Fruit fly (Drosophila melanogaster): ENCODE measurements around the gene sordd1.

sordd1 gene

dm6 chrX:15785429-15786239 is 10.2 kb downstream of the sordd1 start, which contains the start of the genes Paf-AHalpha and mRpS30:
TSS of gene Paf-AHalpha (minus strand) at chrX:15785583.
TSS of gene mRpS30 (plus strand) at chrX:15786047.
- TF ChIP-seq CG8159 (tag; optimal IDR thresholded peaks at IDR 0.05) (no peak), CG4496 (GFP tag; IDR thresholded peaks at IDR 0.05) (no peak), CG13204 (GFP tag; optimal IDR thresholded peaks at IDR 0.05) (no peak), Ets98B (GFP tag; IDR thresholded peaks at IDR 0.05) (no peak), fd96Ca (GFP tag; IDR thresholded peaks at IDR 0.05) (no peak), CG12605 (GFP tag; IDR thresholded peaks at IDR 0.05) (no peak), CG9948 (tag; optimal IDR thresholded peaks at IDR 0.05) (no peak), Pif1A (GFP tag; optimal IDR thresholded peaks at IDR 0.05) (no peak), CG17806 (tag; optimal IDR thresholded peaks at IDR 0.05) (no peak), Snoo (tag; optimal IDR thresholded peaks at IDR 0.05) (no peak), rn (GFP tag; IDR thresholded peaks at IDR 0.05) (no peak), CG32121 (GFP tag; IDR thresholded peaks at IDR 0.05) (no peak), gl (tag; optimal IDR thresholded peaks at IDR 0.05) (no peak), EcR (GFP tag; optimal IDR thresholded peaks at IDR 0.05) (no peak), CG34367 (tag; optimal IDR thresholded peaks at IDR 0.05) (no peak)

- TF ChIP-seq gl (tag; optimal IDR thresholded peaks at IDR 0.05) (no peak), rn (GFP tag; IDR thresholded peaks at IDR 0.05) (no peak), CG32121 (GFP tag; IDR thresholded peaks at IDR 0.05) (no peak), Pif1B (GFP tag; optimal IDR thresholded peaks at IDR 0.05) (no peak), CG8159 (tag; optimal IDR thresholded peaks at IDR 0.05) (no peak), CG15710 (tag; optimal IDR thresholded peaks at IDR 0.05) (no peak), CG10348 (GFP tag; IDR thresholded peaks at IDR 0.05) (no peak), CG34367 (tag; optimal IDR thresholded peaks at IDR 0.05) (no peak), Pif1A (GFP tag; optimal IDR thresholded peaks at IDR 0.05) (no peak), fd96Ca (GFP tag; IDR thresholded peaks at IDR 0.05) (no peak), Snoo (tag; optimal IDR thresholded peaks at IDR 0.05) (no peak), CG8301 (tag; optimal IDR thresholded peaks at IDR 0.05) (no peak)
These were observed 12.2 kb downstream of the sordd1 start, which contains the start of gene Efhc1.1 for dm6 chrX:15783610-15784009. TSS of gene Efhc1.1 (minus strand) at chrX:15783710.

- TF ChIP-seq CG12605 (GFP tag; IDR thresholded peaks at IDR 0.05) (no peak), Pif1A (GFP tag; optimal IDR thresholded peaks at IDR 0.05) (no peak), CG10348 (GFP tag; IDR thresholded peaks at IDR 0.05) (no peak), EcR (GFP tag; optimal IDR thresholded peaks at IDR 0.05) (no peak), CG15710 (tag; optimal IDR thresholded peaks at IDR 0.05) (no peak), CG34367 (tag; optimal IDR thresholded peaks at IDR 0.05) (no peak), CG17806 (tag; optimal IDR thresholded peaks at IDR 0.05) (no peak), Pif1B (GFP tag; optimal IDR thresholded peaks at IDR 0.05) (no peak), CG32121 (GFP tag; IDR thresholded peaks at IDR 0.05) (no peak), rn (GFP tag; IDR thresholded peaks at IDR 0.05) (no peak), CG9948 (tag; optimal IDR thresholded peaks at IDR 0.05) (no peak), CG8301 (tag; optimal IDR thresholded peaks at IDR 0.05) (no peak), D1 (tag; optimal IDR thresholded peaks at IDR 0.05) (no peak)
These were observed 17.0 kb downstream of the sordd1 start, which contains the start of gene CG43673 for dm6 chrX:15778846-15779245. TSS of gene CG43673 (plus strand) at chrX:15779146.

dm6 chrX:15772663-15773062 is 23.2 kb downstream of the sordd1 start, which contains the start of gene CG43672:
TSS of gene CG43672 (plus strand) at chrX:15772963.
- TF ChIP-seq rn (GFP tag; IDR thresholded peaks at IDR 0.05) (no peak), CG32121 (GFP tag; IDR thresholded peaks at IDR 0.05) (no peak), CG12605 (GFP tag; IDR thresholded peaks at IDR 0.05) (no peak), Ets98B (GFP tag; IDR thresholded peaks at IDR 0.05) (no peak), CG15710 (tag; optimal IDR thresholded peaks at IDR 0.05) (no peak), gl (tag; optimal IDR thresholded peaks at IDR 0.05) (no peak), CG8301 (tag; optimal IDR thresholded peaks at IDR 0.05) (no peak), CG17806 (tag; optimal IDR thresholded peaks at IDR 0.05) (no peak), fd96Ca (GFP tag; IDR thresholded peaks at IDR 0.05) (no peak), Pif1A (GFP tag; optimal IDR thresholded peaks at IDR 0.05) (no peak), CG14655 (GFP tag; optimal IDR thresholded peaks at IDR 0.05) (no peak), CG13204 (GFP tag; optimal IDR thresholded peaks at IDR 0.05) (no peak), EcR (GFP tag; optimal IDR thresholded peaks at IDR 0.05) (no peak), CG10348 (GFP tag; IDR thresholded peaks at IDR 0.05) (no peak), CG4496 (GFP tag; IDR thresholded peaks at IDR 0.05) (no peak), CG9948 (tag; optimal IDR thresholded peaks at IDR 0.05) (no peak), Snoo (tag; optimal IDR thresholded peaks at IDR 0.05) (no peak)

- TF ChIP-seq Snoo (tag; optimal IDR thresholded peaks at IDR 0.05): no peak
- no peak for TF ChIP-seq CG17806 (tag; optimal IDR thresholded peaks at IDR 0.05)
- TF ChIP-seq CG9948 (tag; optimal IDR thresholded peaks at IDR 0.05): no peak
- no peak for TF ChIP-seq CG34367 (tag; optimal IDR thresholded peaks at IDR 0.05)
- TF ChIP-seq Ets98B (GFP tag; IDR thresholded peaks at IDR 0.05): no peak
- TF ChIP-seq CG13204 (GFP tag; optimal IDR thresholded peaks at IDR 0.05): no peak
- no peak for TF ChIP-seq EcR (GFP tag; optimal IDR thresholded peaks at IDR 0.05)
- TF ChIP-seq CG12605 (GFP tag; IDR thresholded peaks at IDR 0.05): no peak
These were observed 26.4 kb downstream of the sordd1 start, which contains the start of gene CG33172 for dm6 chrX:15769457-15769856. TSS of gene CG33172 (plus strand) at chrX:15769664.

dm6 chrX:15766395-15766866 is 29.4 kb downstream of the sordd1 start, which contains the start of gene CG8952:
TSS of gene CG8952 (minus strand) at chrX:15766445.
- TF ChIP-seq CG4496 (GFP tag; IDR thresholded peaks at IDR 0.05) (no peak), CG9948 (tag; optimal IDR thresholded peaks at IDR 0.05) (no peak), CG17806 (tag; optimal IDR thresholded peaks at IDR 0.05) (no peak), CG10348 (GFP tag; IDR thresholded peaks at IDR 0.05) (no peak), fd96Ca (GFP tag; IDR thresholded peaks at IDR 0.05) (no peak), gl (tag; optimal IDR thresholded peaks at IDR 0.05) (no peak), Pif1B (GFP tag; optimal IDR thresholded peaks at IDR 0.05) (no peak), CG8301 (tag; optimal IDR thresholded peaks at IDR 0.05) (no peak), rn (GFP tag; IDR thresholded peaks at IDR 0.05) (no peak), CG13204 (GFP tag; optimal IDR thresholded peaks at IDR 0.05) (no peak), CG14655 (GFP tag; optimal IDR thresholded peaks at IDR 0.05) (no peak), CG34367 (tag; optimal IDR thresholded peaks at IDR 0.05) (no peak)

All from whole organism, pupa.